Worm (Caenorhabditis elegans): ENCODE results near the gene erd-2.2.

ce11 chrIII:5931433-5931994 is 24.7 kb downstream of the erd-2.2 start, which contains the start of gene EGAP1.5:
- no peak for TF ChIP-seq sma-3 (GFP tag; optimal IDR thresholded peaks at IDR 0.05)
- TF ChIP-seq lin-39 (tag; optimal IDR thresholded peaks at IDR 0.05), result no peak
- no peak for TF ChIP-seq elt-3 (tag; optimal IDR thresholded peaks at IDR 0.05)
- TF ChIP-seq ama-1 (optimal IDR thresholded peaks at IDR 0.05), result no peak
- no peak for TF ChIP-seq egl-27 (tag; optimal IDR thresholded peaks at IDR 0.05)
